Fruit fly (Drosophila melanogaster) whole organism, adult: ENCODE data around the gene Tango10.

Experiments used
- CG7101 ChIP-seq: fragments of 200-800 bp; sonication (Bioruptor generic); optimal IDR thresholded peaks from 2 replicates; lab custom pipeline; 2018; ENCODE audit warnings: missing biosample characterization, mild to moderate bottlenecking, missing genetic modification characterization, moderate library complexity
- Clk ChIP-seq: fragments of 200-800 bp; sonication (Bioruptor generic); optimal IDR thresholded peaks from 2 replicates; lab custom pipeline; 2017; ENCODE audit warnings: missing biosample characterization, missing genetic modification characterization
- Mnt ChIP-seq: fragments of 200-800 bp; sonication (Bioruptor generic); optimal IDR thresholded peaks from 2 replicates; lab custom pipeline; 2016; ENCODE audit warnings: missing biosample characterization, mild to moderate bottlenecking, missing genetic modification characterization
- pad ChIP-seq: fragments of 200-800 bp; sonication (Bioruptor generic); optimal IDR thresholded peaks from 3 replicates; lab custom pipeline; 2017; ENCODE audit warnings: missing biosample characterization, missing genetic modification characterization, mild to moderate bottlenecking, moderate library complexity, missing genetic modification reagents

- no peak for TF ChIP-seq Clk
- no peak for TF ChIP-seq CG7101 (tag; lab: Kevin White, UChicago)
- TF ChIP-seq pad (GFP tag; lab: Kevin White, UChicago) = no peak
- TF ChIP-seq Mnt = no peak
These were observed 15.0 kb upstream of the Tango10 start, which contains the start of gene CG2444 for dm6 chrX:11704929-11705612.
